Fruit fly (Drosophila melanogaster) S2 (cell line): ENCODE measurements around the gene Dpp10.

Source experiments
- CG8478 ChIP-seq: fragments of >200 bp; optimal IDR thresholded peaks from 2 replicates; lab custom pipeline; 2018
- CTCF ChIP-seq, 2 experiments: fragments of >200 bp; optimal IDR thresholded peaks; 2 replicates each; lab custom pipeline; 2018

Dpp10 gene

dm6 chr2L:6601018-6601505, at the start of gene Dpp10:
TSS of gene Dpp10 (minus strand) at chr2L:6601068.
- no peak for TF ChIP-seq CTCF (optimal IDR thresholded peaks at IDR 0.05; lab: Kevin White, UChicago)
- no peak for TF ChIP-seq CG8478 (lab: Kevin White, UChicago)

dm6 chr2L:6649085-6649754, 48.4 kb upstream of the Dpp10 start, which contains the start of the genes CG31635 and Tango1:
TSS of gene CG31635 (minus strand) at chr2L:6649114.
TSS of gene Tango1 (plus strand) at chr2L:6649388.
- TF ChIP-seq CTCF (optimal IDR thresholded peaks at IDR 0.05; lab: Kevin White, UChicago) (no peak), CG8478 (lab: Kevin White, UChicago) (no peak)

- no peak for TF ChIP-seq CTCF (optimal IDR thresholded peaks at IDR 0.05; lab: Kevin White, UChicago)
- no peak for TF ChIP-seq CG8478 (lab: Kevin White, UChicago)
Measured at dm6 chr2L:6648163-6648628, 47.3 kb upstream of the Dpp10 start.

dm6 chr2L:6647103-6647711, 46.3 kb upstream of the Dpp10 start:
- TF ChIP-seq CG8478 (lab: Kevin White, UChicago) = no peak
- TF ChIP-seq CTCF (optimal IDR thresholded peaks at IDR 0.05; lab: Kevin White, UChicago) = no peak

dm6 chr2L:6644421-6645059, 43.7 kb upstream of the Dpp10 start:
- TF ChIP-seq CG8478 (lab: Kevin White, UChicago) (no peak), CTCF (optimal IDR thresholded peaks at IDR 0.05; lab: Kevin White, UChicago) (no peak)

- no peak for TF ChIP-seq CG8478 (lab: Kevin White, UChicago)
- TF ChIP-seq CTCF (optimal IDR thresholded peaks at IDR 0.05; lab: Kevin White, UChicago) = no peak
Measured at dm6 chr2L:6643218-6643756, 42.4 kb upstream of the Dpp10 start.

- TF ChIP-seq CTCF (optimal IDR thresholded peaks at IDR 0.05; lab: Kevin White, UChicago) = no peak
- no peak for TF ChIP-seq CG8478 (lab: Kevin White, UChicago)
Measured at dm6 chr2L:6632307-6632706, 31.4 kb upstream of the Dpp10 start, which contains the start of gene Oatp26F. TSS of gene Oatp26F (minus strand) at chr2L:6632407.

dm6 chr2L:6622642-6623162, 21.8 kb upstream of the Dpp10 start, which contains the start of gene CG34345:
TSS of gene CG34345 (plus strand) at chr2L:6623112.
- TF ChIP-seq CTCF (optimal IDR thresholded peaks at IDR 0.05; lab: Kevin White, UChicago) = peak; percentile 43 to 74
- no peak for TF ChIP-seq CG8478 (lab: Kevin White, UChicago)

- no peak for TF ChIP-seq CG8478 (lab: Kevin White, UChicago)
- no peak for TF ChIP-seq CTCF (optimal IDR thresholded peaks at IDR 0.05; lab: Kevin White, UChicago)
Measured at dm6 chr2L:6622031-6622430, 21.2 kb upstream of the Dpp10 start.

dm6 chr2L:6621600-6621999, 20.7 kb upstream of the Dpp10 start, which contains the start of gene DIP-iota:
TSS of gene DIP-iota (minus strand) at chr2L:6621700.
- TF ChIP-seq CG8478 (lab: Kevin White, UChicago) = no peak
- TF ChIP-seq CTCF (optimal IDR thresholded peaks at IDR 0.05; lab: Kevin White, UChicago) = no peak

- TF ChIP-seq CTCF (optimal IDR thresholded peaks at IDR 0.05; lab: Kevin White, UChicago) (no peak), CG8478 (lab: Kevin White, UChicago) (no peak)
Measured at dm6 chr2L:6614229-6614935, 13.5 kb upstream of the Dpp10 start.

- no peak for TF ChIP-seq CTCF (optimal IDR thresholded peaks at IDR 0.05; lab: Kevin White, UChicago)
Measured at dm6 chr2L:6613156-6613555, 12.3 kb upstream of the Dpp10 start.

dm6 chr2L:6612477-6613004, 11.7 kb upstream of the Dpp10 start:
- TF ChIP-seq CG8478 (lab: Kevin White, UChicago) (no peak), CTCF (optimal IDR thresholded peaks at IDR 0.05; lab: Kevin White, UChicago) (no peak)
